Fruit fly (Drosophila melanogaster): ENCODE results near the gene CG10064.
A peak's percentile ranks its signal among the peaks of the same experiment; 100 is the strongest.

CG10064 gene

DNA sequence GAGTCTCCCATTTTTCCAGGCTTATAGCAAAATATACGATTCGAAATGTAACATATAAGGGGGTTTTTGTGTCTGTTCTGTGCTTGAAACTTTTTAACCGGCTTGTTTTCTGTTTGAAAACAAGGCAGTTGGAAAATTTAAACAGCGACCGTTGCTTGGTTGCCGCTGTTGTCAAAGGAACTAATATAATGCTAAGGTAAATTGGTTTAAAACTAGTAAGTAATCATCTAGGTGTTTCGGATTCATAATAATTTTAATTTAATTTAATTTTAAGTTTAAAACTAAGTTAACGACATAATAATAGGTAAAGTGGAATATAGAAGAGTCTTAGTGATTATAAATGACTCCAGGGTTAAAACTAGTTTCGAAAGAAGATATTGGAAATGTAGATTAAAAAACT is at the start of gene CG10064:
TSS of gene CG10064 (minus strand) at position 101 of the 400 bp plus-strand sequence.
- TF ChIP-seq CG7045 (GFP tag; optimal IDR thresholded peaks at IDR 0.05) (no peak), tj (GFP tag; optimal IDR thresholded peaks at IDR 0.05) (no peak), CG33017 (tag; optimal IDR thresholded peaks at IDR 0.05) (no peak), Clk (GFP tag; optimal IDR thresholded peaks at IDR 0.05) (no peak), CG12768 (GFP tag; optimal IDR thresholded peaks at IDR 0.05) (no peak), Mnt (GFP tag; optimal IDR thresholded peaks at IDR 0.05) (no peak), CG7101 (tag; optimal IDR thresholded peaks at IDR 0.05) (no peak), CG1620 (GFP tag; optimal IDR thresholded peaks at IDR 0.05) (no peak), kay (GFP tag; ENCODE audit: borderline replicate concordance) (no peak), pad (GFP tag; optimal IDR thresholded peaks at IDR 0.05) (no peak), toe (GFP tag; optimal IDR thresholded peaks at IDR 0.05) (no peak), cnc (optimal IDR thresholded peaks at IDR 0.05) (no peak)

DNA sequence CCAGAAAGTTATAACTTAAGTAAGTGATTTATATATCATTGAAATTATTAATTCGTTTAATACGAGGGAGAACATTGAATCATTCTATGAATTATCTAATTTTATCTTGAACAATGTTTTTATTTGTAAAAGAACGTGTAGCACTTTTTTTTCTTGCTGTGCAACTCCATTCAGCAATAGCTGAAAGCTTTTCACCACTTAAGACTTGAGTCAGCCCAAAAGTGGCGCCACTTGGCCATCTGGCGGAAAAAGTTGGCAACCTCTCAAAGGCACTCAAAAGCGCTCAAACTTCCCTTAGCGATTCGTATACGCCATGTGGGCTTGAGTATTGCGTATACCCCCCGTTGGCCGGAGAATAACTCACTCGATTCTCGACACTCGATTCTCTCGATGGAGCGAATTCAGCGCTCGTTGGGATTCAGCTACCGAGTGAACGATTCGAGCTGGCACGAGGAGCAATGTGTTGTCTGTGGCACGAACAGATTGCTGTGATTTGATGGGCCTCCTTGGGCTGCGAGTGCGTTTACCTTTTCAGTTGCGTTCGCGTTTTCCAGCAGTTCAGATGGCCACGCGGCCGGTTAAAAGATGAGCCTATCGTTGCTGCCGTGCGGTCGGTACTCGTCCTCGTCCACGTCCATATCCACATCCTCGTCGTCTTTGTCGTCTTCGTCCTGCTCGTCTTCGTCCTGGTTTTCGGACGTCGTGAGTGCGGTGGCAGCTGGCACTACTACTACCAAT is 46.0 kb upstream of the CG10064 start:
- TF ChIP-seq CG5204 (GFP tag; optimal IDR thresholded peaks at IDR 0.05), result no peak
- no peak for TF ChIP-seq bab1 (GFP tag; optimal IDR thresholded peaks at IDR 0.05)
- TF ChIP-seq Crg-1 (GFP tag; optimal IDR thresholded peaks at IDR 0.05), result no peak
- TF ChIP-seq kay (GFP tag; ENCODE audit: borderline replicate concordance), result no peak
- no peak for TF ChIP-seq CG7101 (tag; optimal IDR thresholded peaks at IDR 0.05)
- no peak for TF ChIP-seq cnc (optimal IDR thresholded peaks at IDR 0.05)
- no peak for TF ChIP-seq ovo (GFP tag; optimal IDR thresholded peaks at IDR 0.05)
- TF ChIP-seq CG7045 (GFP tag; optimal IDR thresholded peaks at IDR 0.05), result no peak
- no peak for TF ChIP-seq CG33017 (tag; optimal IDR thresholded peaks at IDR 0.05)
- TF ChIP-seq CG11617 (GFP tag; optimal IDR thresholded peaks at IDR 0.05), result no peak
- TF ChIP-seq Mnt (GFP tag; optimal IDR thresholded peaks at IDR 0.05), result no peak
- TF ChIP-seq CG1620 (GFP tag; optimal IDR thresholded peaks at IDR 0.05), result no peak
- TF ChIP-seq toe (GFP tag; optimal IDR thresholded peaks at IDR 0.05), result no peak
- TF ChIP-seq cic (GFP tag; optimal IDR thresholded peaks at IDR 0.05), result no peak

DNA sequence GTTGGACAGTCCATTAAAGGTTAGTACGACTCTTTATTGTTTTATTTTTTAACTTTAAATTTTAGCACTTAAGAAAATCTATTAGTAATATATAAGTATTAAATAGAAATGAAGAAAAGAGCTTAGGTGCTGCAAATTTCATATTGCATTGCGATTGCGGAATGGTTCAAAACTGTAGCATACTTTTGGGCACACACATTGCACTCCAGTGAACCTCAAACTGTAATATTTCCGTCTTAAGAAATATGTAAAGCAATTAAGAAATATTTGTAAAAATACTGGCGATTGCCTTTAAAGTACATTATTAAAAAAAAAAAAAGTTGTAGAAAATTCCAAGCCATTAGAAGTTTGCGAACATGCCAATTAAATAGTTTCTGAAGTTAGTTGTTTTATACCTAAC is 44.6 kb upstream of the CG10064 start:
- no peak for TF ChIP-seq CG12768 (GFP tag; optimal IDR thresholded peaks at IDR 0.05)
- TF ChIP-seq Mnt (GFP tag; optimal IDR thresholded peaks at IDR 0.05), result no peak
- TF ChIP-seq ovo (GFP tag; optimal IDR thresholded peaks at IDR 0.05), result no peak
- no peak for TF ChIP-seq Crg-1 (GFP tag; optimal IDR thresholded peaks at IDR 0.05)
- TF ChIP-seq CG7045 (GFP tag; optimal IDR thresholded peaks at IDR 0.05), result no peak
- TF ChIP-seq CG14711 (tag; optimal IDR thresholded peaks at IDR 0.05), result no peak
- TF ChIP-seq kay (GFP tag; ENCODE audit: borderline replicate concordance), result no peak
- TF ChIP-seq Hr96 (GFP tag; optimal IDR thresholded peaks at IDR 0.05), result no peak
- no peak for TF ChIP-seq toe (GFP tag; optimal IDR thresholded peaks at IDR 0.05)
- TF ChIP-seq tj (GFP tag; optimal IDR thresholded peaks at IDR 0.05), result no peak
- TF ChIP-seq CG11617 (GFP tag; optimal IDR thresholded peaks at IDR 0.05), result no peak
- no peak for TF ChIP-seq Clk (GFP tag; optimal IDR thresholded peaks at IDR 0.05)
- TF ChIP-seq bab1 (GFP tag; optimal IDR thresholded peaks at IDR 0.05), result no peak
- no peak for TF ChIP-seq cnc (optimal IDR thresholded peaks at IDR 0.05)
- no peak for TF ChIP-seq CG5204 (GFP tag; optimal IDR thresholded peaks at IDR 0.05)
- no peak for TF ChIP-seq pad (GFP tag; optimal IDR thresholded peaks at IDR 0.05)
- TF ChIP-seq cic (GFP tag; optimal IDR thresholded peaks at IDR 0.05), result no peak
- TF ChIP-seq CG7101 (tag; optimal IDR thresholded peaks at IDR 0.05), result no peak

DNA sequence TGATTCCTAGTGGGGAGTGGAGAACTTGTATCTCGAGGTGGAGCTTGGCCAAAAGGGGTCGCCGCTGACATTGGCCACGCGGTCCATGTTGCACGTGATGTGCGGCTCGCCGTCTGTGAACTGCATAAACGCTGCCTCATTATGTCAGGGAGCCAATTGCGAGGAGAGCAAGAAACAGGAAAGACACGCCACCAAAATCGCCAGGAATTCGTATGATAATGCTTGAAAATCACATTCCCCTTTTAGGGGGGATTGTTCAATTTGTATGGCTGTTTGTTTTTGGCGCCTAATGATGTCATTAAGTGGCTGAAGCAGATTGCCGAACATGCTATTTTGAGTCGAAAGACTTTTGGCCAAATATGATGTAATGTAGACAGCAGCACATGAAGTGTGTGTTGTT is 42.2 kb upstream of the CG10064 start:
- TF ChIP-seq bab1 (GFP tag; optimal IDR thresholded peaks at IDR 0.05) (no peak), CG1620 (GFP tag; optimal IDR thresholded peaks at IDR 0.05) (no peak), cnc (optimal IDR thresholded peaks at IDR 0.05) (no peak), CG14711 (tag; optimal IDR thresholded peaks at IDR 0.05) (no peak), CG7045 (GFP tag; optimal IDR thresholded peaks at IDR 0.05) (no peak), Hr96 (GFP tag; optimal IDR thresholded peaks at IDR 0.05) (no peak), Crg-1 (GFP tag; optimal IDR thresholded peaks at IDR 0.05) (no peak), CG7101 (tag; optimal IDR thresholded peaks at IDR 0.05) (no peak), tj (GFP tag; optimal IDR thresholded peaks at IDR 0.05) (no peak), CG12768 (GFP tag; optimal IDR thresholded peaks at IDR 0.05) (no peak), CG11617 (GFP tag; optimal IDR thresholded peaks at IDR 0.05) (no peak), kay (GFP tag; ENCODE audit: borderline replicate concordance) (no peak)

DNA sequence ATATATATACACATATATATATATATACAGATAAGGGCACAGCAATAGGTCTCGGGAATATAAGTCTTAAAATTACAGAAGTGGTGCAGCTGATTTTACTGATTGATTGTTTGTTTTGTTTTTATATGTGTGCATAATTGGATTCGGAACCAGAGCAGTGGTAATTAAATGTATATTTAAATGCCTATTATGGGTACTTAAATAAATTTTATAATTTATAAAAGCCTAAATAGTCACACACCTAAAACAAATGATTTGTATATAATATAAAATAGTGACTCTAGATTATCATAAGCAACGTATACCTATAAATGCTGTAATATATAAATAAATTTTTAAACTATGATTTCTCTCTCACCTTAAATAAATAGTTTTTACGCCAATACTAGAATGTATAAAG is 41.7 kb upstream of the CG10064 start:
- no peak for TF ChIP-seq CG11617 (GFP tag; optimal IDR thresholded peaks at IDR 0.05)
- TF ChIP-seq CG5204 (GFP tag; optimal IDR thresholded peaks at IDR 0.05), result no peak
- no peak for TF ChIP-seq CG1620 (GFP tag; optimal IDR thresholded peaks at IDR 0.05)
- TF ChIP-seq Mnt (GFP tag; optimal IDR thresholded peaks at IDR 0.05), result no peak

- TF ChIP-seq CG7045 (GFP tag; optimal IDR thresholded peaks at IDR 0.05) (no peak), toe (GFP tag; optimal IDR thresholded peaks at IDR 0.05) (no peak), pad (GFP tag; optimal IDR thresholded peaks at IDR 0.05) (no peak), bab1 (GFP tag; optimal IDR thresholded peaks at IDR 0.05) (peak; percentile 47)
Observed at dm6 chr3L:7008351-7008750, 40.7 kb upstream of the CG10064 start.

dm6 chr3L:7006421-7006820 is 38.7 kb upstream of the CG10064 start:
- TF ChIP-seq pad (GFP tag; optimal IDR thresholded peaks at IDR 0.05) (no peak), Clk (GFP tag; optimal IDR thresholded peaks at IDR 0.05) (no peak), CG14711 (tag; optimal IDR thresholded peaks at IDR 0.05) (no peak), Hr96 (GFP tag; optimal IDR thresholded peaks at IDR 0.05) (no peak), Mnt (GFP tag; optimal IDR thresholded peaks at IDR 0.05) (no peak), CG1620 (GFP tag; optimal IDR thresholded peaks at IDR 0.05) (no peak), CG11617 (GFP tag; optimal IDR thresholded peaks at IDR 0.05) (no peak), kay (GFP tag; ENCODE audit: borderline replicate concordance) (no peak), bab1 (GFP tag; optimal IDR thresholded peaks at IDR 0.05) (no peak), toe (GFP tag; optimal IDR thresholded peaks at IDR 0.05) (no peak), cnc (optimal IDR thresholded peaks at IDR 0.05) (no peak), cic (GFP tag; optimal IDR thresholded peaks at IDR 0.05) (no peak), CG33017 (tag; optimal IDR thresholded peaks at IDR 0.05) (no peak), CG12768 (GFP tag; optimal IDR thresholded peaks at IDR 0.05) (no peak), CG7045 (GFP tag; optimal IDR thresholded peaks at IDR 0.05) (no peak), tj (GFP tag; optimal IDR thresholded peaks at IDR 0.05) (no peak), CG7101 (tag; optimal IDR thresholded peaks at IDR 0.05) (no peak), Crg-1 (GFP tag; optimal IDR thresholded peaks at IDR 0.05) (no peak), CG5204 (GFP tag; optimal IDR thresholded peaks at IDR 0.05) (no peak)
